Worm (Caenorhabditis elegans) whole organism, dauer: ENCODE data around the gene fipp-1.

Source experiments
- unc-62 ChIP-seq: sonication (generic microtip); optimal IDR thresholded peaks from 2 replicates; lab custom pipeline; 2017; ENCODE audit warnings: missing biosample characterization, missing genetic modification reagents, missing genetic modification characterization

Gene fipp-1

DNA sequence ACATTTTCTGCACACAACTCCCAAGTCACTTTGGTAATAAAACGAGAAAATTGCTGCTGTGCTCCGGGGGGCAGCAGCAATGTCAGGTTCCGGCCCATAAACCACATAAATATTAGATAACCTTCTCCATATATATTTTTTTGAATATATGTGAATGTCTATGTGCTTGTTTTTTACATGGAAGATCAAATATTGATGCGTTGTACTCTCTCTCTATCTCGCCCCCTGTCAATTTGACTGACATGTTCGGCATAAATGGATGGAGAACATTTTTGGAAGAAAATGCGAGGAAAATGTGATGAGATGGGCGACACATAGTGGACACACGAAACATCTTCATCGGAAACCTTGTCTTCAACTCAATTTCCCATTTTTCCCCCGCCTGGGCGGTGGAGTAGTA lies 11.6 kb upstream of the fipp-1 start:
- no peak for TF ChIP-seq unc-62 (GFP tag; lab: Kevin White, UChicago)

DNA sequence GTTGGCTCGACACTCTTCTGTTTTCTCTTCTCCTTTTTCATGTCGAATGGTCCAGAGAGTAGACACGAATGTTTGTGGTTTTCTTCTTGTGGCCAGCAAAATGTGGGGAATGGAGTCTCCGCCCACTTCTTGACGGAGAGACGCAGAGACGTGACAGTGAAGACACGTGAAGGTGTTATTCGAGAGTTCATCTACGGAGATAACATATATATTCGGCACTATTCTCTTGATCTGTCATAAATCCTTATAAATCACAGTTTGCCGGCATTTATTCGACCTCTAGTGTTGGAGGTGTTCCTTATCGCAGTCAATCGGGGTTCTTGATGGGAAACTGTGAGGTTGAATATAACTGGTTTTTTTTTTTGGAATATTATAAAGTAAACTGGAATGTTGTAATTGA lies 10.1 kb upstream of the fipp-1 start, which contains the start of gene F32D1.3:
Gene F32D1.3 (minus strand): TSS at position 65 of the 400 bp plus-strand sequence.
- no peak for TF ChIP-seq unc-62 (GFP tag; lab: Kevin White, UChicago)

- no peak for TF ChIP-seq unc-62 (GFP tag; lab: Kevin White, UChicago)
Measured at ce11 chrV:4364517-4364916, 7.1 kb upstream of the fipp-1 start, which contains the start of gene grl-13. grl-13 (minus strand) TSS chrV:4364617.

DNA sequence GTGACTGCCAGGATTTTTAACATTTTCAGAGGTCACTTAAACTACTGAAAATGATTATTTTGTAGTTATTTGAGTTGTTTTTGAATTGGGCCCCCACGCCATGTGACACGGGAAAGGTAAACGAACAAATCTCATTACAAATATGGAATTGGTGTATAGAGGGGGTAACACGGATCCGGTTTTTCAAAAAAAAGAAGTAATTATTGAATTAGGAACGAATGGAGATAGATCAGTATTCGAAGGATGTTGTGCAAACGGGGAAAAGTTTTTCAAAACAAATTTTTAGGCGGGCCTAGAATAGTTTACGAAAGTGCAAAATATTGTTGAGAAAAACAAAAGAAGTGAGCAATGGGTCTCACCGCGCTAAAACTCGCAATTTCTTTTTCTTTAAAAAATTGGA lies 5.2 kb upstream of the fipp-1 start, which contains the start of gene F32D1.11:
Gene F32D1.11 (minus strand): TSS at position 101 of the 400 bp plus-strand sequence.
- TF ChIP-seq unc-62 (GFP tag; lab: Kevin White, UChicago), result no peak

DNA sequence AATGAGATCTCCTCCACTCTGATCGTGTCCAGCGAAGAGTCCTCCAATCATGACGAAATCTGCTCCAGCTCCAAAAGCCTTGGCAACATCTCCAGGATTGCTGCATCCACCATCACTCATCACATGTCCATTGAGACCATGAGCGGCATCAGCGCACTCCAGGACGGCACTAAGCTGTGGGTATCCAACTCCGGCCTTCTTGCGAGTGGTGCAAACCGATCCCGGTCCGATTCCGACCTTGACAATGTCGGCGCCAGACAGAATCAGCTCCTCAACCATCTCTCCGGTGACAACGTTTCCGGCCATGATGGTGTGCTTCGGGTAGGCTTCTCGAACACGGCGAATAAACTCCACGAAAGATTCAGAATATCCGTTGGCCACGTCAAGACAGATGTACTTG lies 1.1 kb upstream of the fipp-1 start:
- no peak for TF ChIP-seq unc-62 (GFP tag; lab: Kevin White, UChicago)

DNA sequence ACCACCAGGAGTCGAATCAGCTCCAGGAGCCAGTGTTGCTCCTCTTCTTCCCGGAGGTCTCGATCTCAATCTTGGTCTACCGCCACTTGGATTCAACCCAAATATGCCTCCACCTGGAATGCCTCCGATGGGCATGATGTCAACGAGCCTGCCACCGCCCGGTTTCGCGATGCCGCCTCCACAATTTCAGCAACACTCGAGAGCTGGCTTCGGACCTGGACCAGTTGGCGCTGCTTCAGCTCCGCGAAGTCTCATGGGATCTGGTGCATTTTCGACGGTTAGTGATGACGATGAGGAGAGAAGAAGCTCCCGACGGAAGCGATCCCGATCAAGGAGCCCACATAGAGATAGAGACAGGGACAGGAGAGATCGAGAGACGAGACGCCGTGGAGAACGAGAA lies 1.4 kb downstream of the fipp-1 start:
- no peak for TF ChIP-seq unc-62 (GFP tag; lab: Kevin White, UChicago)

DNA sequence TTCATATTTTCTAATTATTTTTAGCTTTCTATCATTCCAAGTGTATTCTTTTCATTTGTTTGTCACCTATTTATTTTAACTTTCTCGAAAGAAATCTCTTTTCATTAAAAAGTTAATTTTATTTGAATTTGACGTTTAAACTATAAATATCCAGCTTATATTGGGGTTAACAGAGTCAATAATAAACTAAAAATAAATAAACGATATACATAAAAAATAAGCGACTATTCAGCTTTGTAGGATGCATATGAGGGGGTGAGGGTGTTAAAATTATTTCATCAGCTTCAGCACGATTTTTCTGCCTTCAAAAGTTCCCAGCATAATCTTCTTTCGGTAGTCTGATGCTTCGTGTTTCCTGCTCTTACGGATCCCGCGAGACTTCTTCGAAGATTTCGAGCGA lies 2.0 kb downstream of the fipp-1 start:
- no peak for TF ChIP-seq unc-62 (GFP tag; lab: Kevin White, UChicago)

ce11 chrV:4374625-4375024 lies 3.0 kb downstream of the fipp-1 start, which contains the start of gene neg-1:
neg-1 (minus strand) TSS chrV:4374874.
- TF ChIP-seq unc-62 (GFP tag; lab: Kevin White, UChicago), result no peak

DNA sequence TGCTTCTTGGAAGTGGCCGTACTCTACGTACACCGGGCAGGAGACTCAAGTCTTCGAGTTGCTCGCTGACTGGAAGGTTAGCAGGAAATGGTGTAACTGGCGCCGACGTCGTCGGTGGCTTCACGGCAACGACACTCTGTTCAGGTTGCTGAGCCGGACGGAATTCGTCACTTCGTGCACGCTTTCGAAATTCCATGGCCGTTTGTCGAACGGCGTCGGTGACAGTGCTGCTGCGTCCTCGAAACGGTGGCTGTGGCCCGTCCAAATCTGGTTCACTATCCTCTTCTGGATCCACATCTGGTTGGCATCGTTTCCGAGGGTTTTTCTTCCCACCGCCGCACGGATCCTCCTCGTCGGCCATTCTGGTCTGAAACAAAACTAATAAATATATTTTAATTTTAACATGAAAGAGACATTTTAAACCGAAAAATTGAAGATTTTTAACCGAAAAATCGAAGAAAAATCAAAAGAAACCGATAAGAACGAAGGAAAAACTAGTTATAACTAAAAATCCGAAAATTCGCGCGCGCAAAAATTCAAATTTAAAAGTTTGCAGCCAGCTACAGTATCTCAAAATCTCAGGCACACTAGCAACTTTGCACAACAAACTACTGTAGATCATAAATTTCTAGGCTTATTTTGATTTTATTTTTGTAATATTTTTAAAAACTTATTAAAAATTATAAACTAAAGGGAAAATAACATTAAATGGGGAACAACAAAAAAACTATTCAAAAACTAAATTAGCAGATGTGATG lies 4.4 kb downstream of the fipp-1 start, which contains the start of gene F32D1.7:
Gene F32D1.7 (minus strand): TSS at position 367 of the 758 bp plus-strand sequence.
- no peak for TF ChIP-seq unc-62 (GFP tag; lab: Kevin White, UChicago)

- no peak for TF ChIP-seq unc-62 (GFP tag; lab: Kevin White, UChicago)
Measured at ce11 chrV:4377622-4378021, 6.0 kb downstream of the fipp-1 start, which contains the start of gene F32D1.8. F32D1.8 (minus strand) TSS chrV:4377722.

ce11 chrV:4382298-4382697 lies 10.7 kb downstream of the fipp-1 start, which contains the start of gene F13A2.1:
F13A2.1 (minus strand) TSS chrV:4382398.
- TF ChIP-seq unc-62 (GFP tag; lab: Kevin White, UChicago), result no peak

DNA sequence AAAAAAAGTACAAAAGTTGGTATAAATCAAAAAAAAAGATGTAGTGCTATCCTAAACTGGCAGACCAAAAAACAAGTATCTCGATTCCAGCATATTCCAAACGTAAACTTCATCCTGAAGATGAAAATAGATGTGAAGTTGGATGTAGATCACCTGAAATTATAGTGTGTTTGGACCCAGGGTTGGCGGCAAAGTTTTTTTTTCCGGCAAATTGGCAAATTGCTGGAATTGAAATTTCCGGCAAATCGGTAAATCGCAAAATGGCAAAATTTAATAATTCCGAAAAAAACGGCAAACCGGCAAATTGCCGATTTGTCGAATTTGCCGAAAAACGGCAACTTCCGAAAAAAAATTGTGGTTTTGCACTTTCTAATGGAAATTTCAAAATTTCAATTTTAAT lies 12.9 kb downstream of the fipp-1 start, which contains the start of gene F13A2.2:
Gene F13A2.2 (minus strand): TSS at position 101 of the 400 bp plus-strand sequence.
- no peak for TF ChIP-seq unc-62 (GFP tag; lab: Kevin White, UChicago)

DNA sequence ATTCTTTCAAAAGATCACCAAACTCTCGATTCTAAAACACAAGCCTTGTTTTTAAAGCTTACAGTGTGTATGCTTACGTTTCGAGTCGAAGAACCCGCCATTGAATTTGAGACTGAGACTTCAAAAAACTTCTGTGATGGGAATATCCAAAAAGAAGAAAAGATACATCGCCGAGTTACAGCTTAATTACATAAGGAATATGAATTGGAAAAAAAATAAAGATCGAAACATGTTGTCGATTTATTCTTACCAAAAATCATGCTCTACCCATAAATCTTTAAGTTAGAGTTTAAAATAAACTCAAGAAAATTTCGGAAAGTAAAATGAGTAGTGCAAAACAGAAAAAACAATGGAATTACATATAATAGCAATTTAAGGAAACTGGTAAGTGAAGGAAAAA lies 14.6 kb downstream of the fipp-1 start, which contains the start of gene F13A2.10:
Gene F13A2.10 (minus strand): TSS at position 101 of the 400 bp plus-strand sequence.
- TF ChIP-seq unc-62 (GFP tag; lab: Kevin White, UChicago), result no peak

- no peak for TF ChIP-seq unc-62 (GFP tag; lab: Kevin White, UChicago)
Measured at ce11 chrV:4387402-4387801, 15.8 kb downstream of the fipp-1 start, which contains the start of gene F13A2.9. F13A2.9 (minus strand) TSS chrV:4387502.

- TF ChIP-seq unc-62 (GFP tag; lab: Kevin White, UChicago), result no peak
Measured at ce11 chrV:4387916-4388315, 16.3 kb downstream of the fipp-1 start.

- no peak for TF ChIP-seq unc-62 (GFP tag; lab: Kevin White, UChicago)
Measured at ce11 chrV:4396257-4396656, 24.6 kb downstream of the fipp-1 start, which contains the start of gene F13A2.3. F13A2.3 (minus strand) TSS chrV:4396357.
